Worm (Caenorhabditis elegans) whole organism, L1 larva: Measurements from ENCODE around the gene F17H10.4.

ENCODE experiments used
- grh-1 ChIP-seq: fragments of 200-800 bp; sonication (Bioruptor generic); IDR thresholded peaks from 2 replicates; pipeline ENCODE4 v1.3.6; 2022; ENCODE audit warnings: missing genetic modification reagents, missing genetic modification characterization, missing compliant biosample characterization
- lin-39 ChIP-seq: fragments of 150-350 bp; optimal IDR thresholded peaks from 2 replicates; lab custom pipeline; 2014; ENCODE audit warnings: missing biosample characterization, missing genetic modification reagents, missing genetic modification characterization
- nhr-28 ChIP-seq: fragments of 150-350 bp; optimal IDR thresholded peaks from 2 replicates; lab custom pipeline; 2014; ENCODE audit warnings: missing biosample characterization, missing genetic modification characterization
- zip-4 ChIP-seq: fragments of 200-800 bp; sonication (Bioruptor generic); optimal IDR thresholded peaks from 2 replicates; lab custom pipeline; 2018; ENCODE audit warnings: mild to moderate bottlenecking, missing genetic modification characterization, moderate library complexity, missing compliant biosample characterization

ce11 chrX:13115694-13116093 is 10.6 kb downstream of the F17H10.4 start:
- TF ChIP-seq nhr-28 (tag; lab: Kevin White, UChicago) (no peak), grh-1 (GFP tag; lab: Robert Waterston, UW) (0 out of 2 replicates have a peak, but pooled peaks have one; percentile 14), lin-39 (tag; lab: Kevin White, UChicago) (no peak), zip-4 (GFP tag; lab: Kevin White, UChicago) (no peak)
